Fruit fly (Drosophila melanogaster): Measurements from ENCODE around the gene Gfat2.
A peak's percentile ranks its signal among the peaks of the same experiment; 100 is the strongest.

dm6 chr3R:28327132-28327531 lies 12.4 kb downstream of the Gfat2 start:
- no peak for TF ChIP-seq CG14711 (tag; optimal IDR thresholded peaks at IDR 0.05)
- TF ChIP-seq CG7045 (GFP tag; optimal IDR thresholded peaks at IDR 0.05), result no peak
- TF ChIP-seq Clk (GFP tag; optimal IDR thresholded peaks at IDR 0.05), result no peak
- peak; percentile 84 for TF ChIP-seq kay (GFP tag; ENCODE audit: borderline replicate concordance)
- no peak for TF ChIP-seq CG11617 (GFP tag; optimal IDR thresholded peaks at IDR 0.05)
- no peak for TF ChIP-seq cic (GFP tag; optimal IDR thresholded peaks at IDR 0.05)
- no peak for TF ChIP-seq Mnt (GFP tag; optimal IDR thresholded peaks at IDR 0.05)
- no peak for TF ChIP-seq tj (GFP tag; optimal IDR thresholded peaks at IDR 0.05)
- no peak for TF ChIP-seq CG33017 (tag; optimal IDR thresholded peaks at IDR 0.05)
- no peak for TF ChIP-seq bab1 (GFP tag; optimal IDR thresholded peaks at IDR 0.05)
